Fruit fly (Drosophila melanogaster) whole organism, embryonic: Measurements from ENCODE around the gene fd96Cb.

Experiments used
- ATbp ChIP-seq: fragments of 200-800 bp; sonication (Bioruptor generic); optimal IDR thresholded peaks from 2 replicates; lab custom pipeline; 2017; ENCODE audit warnings: missing biosample characterization, mild to moderate bottlenecking, missing genetic modification characterization, missing genetic modification reagents
- Antp ChIP-seq: fragments of 200-800 bp; sonication (Bioruptor generic); optimal IDR thresholded peaks from 3 replicates; lab custom pipeline; 2016; ENCODE audit warnings: missing biosample characterization, missing genetic modification characterization
- BEAF-32 ChIP-seq: fragments of 200-800 bp; sonication (Bioruptor generic); optimal IDR thresholded peaks from 3 replicates; lab custom pipeline; 2017; ENCODE audit warnings: missing biosample characterization, missing genetic modification characterization, mild to moderate bottlenecking, moderate library complexity, missing genetic modification reagents
- CG10209 ChIP-seq: fragments of 200-800 bp; sonication (Bioruptor generic); optimal IDR thresholded peaks from 3 replicates; lab custom pipeline; 2017; ENCODE audit warnings: missing biosample characterization, mild to moderate bottlenecking, missing genetic modification characterization, missing genetic modification reagents
- CG1024 ChIP-seq: fragments of 200-800 bp; sonication (Bioruptor generic); IDR thresholded peaks from 2 replicates; pipeline ENCODE4 v1.3.6; 2022; ENCODE audit warnings: missing biosample characterization, missing genetic modification characterization
- CG10431 ChIP-seq: fragments of 200-800 bp; sonication (Bioruptor generic); optimal IDR thresholded peaks from 3 replicates; lab custom pipeline; 2018; ENCODE audit warnings: missing biosample characterization, mild to moderate bottlenecking, missing genetic modification characterization
- CG11085 ChIP-seq: fragments of 200-800 bp; sonication (Bioruptor generic); IDR thresholded peaks from 2 replicates; pipeline ENCODE4 v1.3.6; 2022; ENCODE audit warnings: missing biosample characterization, missing genetic modification characterization
- CG11560 ChIP-seq: fragments of 200-800 bp; sonication (Bioruptor generic); IDR thresholded peaks from 3 replicates; pipeline ENCODE4 v1.3.6; 2022; ENCODE audit warnings: missing biosample characterization, missing genetic modification characterization
- CG14667 ChIP-seq: fragments of 200-800 bp; sonication (Bioruptor generic); IDR thresholded peaks from 2 replicates; pipeline ENCODE4 v1.3.6; 2022; ENCODE audit warnings: missing biosample characterization, missing genetic modification characterization
- CG17186 ChIP-seq: fragments of 200-800 bp; sonication (Bioruptor generic); optimal IDR thresholded peaks from 3 replicates; lab custom pipeline; 2017; ENCODE audit warnings: missing biosample characterization, missing genetic modification reagents, missing genetic modification characterization
- CG17568 ChIP-seq: fragments of 200-800 bp; sonication (Bioruptor generic); optimal IDR thresholded peaks from 2 replicates; lab custom pipeline; 2018; ENCODE audit warnings: missing biosample characterization, mild to moderate bottlenecking, missing genetic modification characterization, moderate library complexity
- CG17802 ChIP-seq: fragments of 200-800 bp; sonication (Bioruptor generic); optimal IDR thresholded peaks from 2 replicates; lab custom pipeline; 2018; ENCODE audit warnings: missing biosample characterization, mild to moderate bottlenecking, missing genetic modification characterization, moderate library complexity
- CG18599 ChIP-seq: fragments of 200-800 bp; sonication (Bioruptor generic); optimal IDR thresholded peaks from 3 replicates; lab custom pipeline; 2017; ENCODE audit warnings: missing biosample characterization, missing genetic modification characterization, mild to moderate bottlenecking, moderate library complexity, missing genetic modification reagents
- CG2875 ChIP-seq: fragments of 200-800 bp; sonication (Bioruptor generic); optimal IDR thresholded peaks from 2 replicates; lab custom pipeline; 2017; ENCODE audit warnings: missing biosample characterization, mild to moderate bottlenecking, missing genetic modification characterization, missing genetic modification reagents
- CG31224 ChIP-seq: fragments of 200-800 bp; sonication (Bioruptor generic); IDR thresholded peaks from 2 replicates; pipeline ENCODE4 v1.3.6; 2022; ENCODE audit warnings: missing biosample characterization, missing genetic modification characterization
- CG3163 ChIP-seq: fragments of 200-800 bp; sonication (Bioruptor generic); optimal IDR thresholded peaks from 3 replicates; lab custom pipeline; 2016; ENCODE audit warnings: missing biosample characterization, missing genetic modification characterization
- CG33557 ChIP-seq: fragments of 200-800 bp; sonication (Bioruptor generic); optimal IDR thresholded peaks from 2 replicates; lab custom pipeline; 2019; ENCODE audit warnings: missing biosample characterization, mild to moderate bottlenecking, missing genetic modification characterization, moderate library complexity
- CG3838 ChIP-seq: fragments of 200-800 bp; sonication (Bioruptor generic); optimal IDR thresholded peaks from 3 replicates; lab custom pipeline; 2016; ENCODE audit warnings: missing biosample characterization, missing genetic modification characterization
- CG8359 ChIP-seq: fragments of 200-800 bp; sonication (Bioruptor generic); optimal IDR thresholded peaks from 2 replicates; lab custom pipeline; 2017; ENCODE audit warnings: missing biosample characterization, mild to moderate bottlenecking, missing genetic modification characterization, borderline replicate concordance
- CG9215 ChIP-seq: fragments of 200-800 bp; sonication (Bioruptor generic); IDR thresholded peaks from 2 replicates; pipeline ENCODE4 v1.3.6; 2022; ENCODE audit warnings: missing biosample characterization, missing genetic modification characterization
- Dbx ChIP-seq: fragments of 200-800 bp; sonication (Bioruptor generic); IDR thresholded peaks from 3 replicates; pipeline ENCODE4 v1.3.6; 2022; ENCODE audit warnings: missing biosample characterization, missing genetic modification characterization
- Dip2 ChIP-seq: fragments of 200-800 bp; sonication (Bioruptor generic); IDR thresholded peaks from 2 replicates; pipeline ENCODE4 v1.3.6; 2022; ENCODE audit warnings: missing biosample characterization, missing genetic modification characterization
- Elba2 ChIP-seq: fragments of 200-800 bp; sonication (Bioruptor generic); optimal IDR thresholded peaks from 3 replicates; lab custom pipeline; 2016; ENCODE audit warnings: missing biosample characterization, missing genetic modification characterization
- Fer2 ChIP-seq: fragments of 200-800 bp; sonication (Bioruptor generic); optimal IDR thresholded peaks from 2 replicates; lab custom pipeline; 2018; ENCODE audit warnings: missing biosample characterization, mild to moderate bottlenecking, missing genetic modification characterization, moderate library complexity
- HHEX ChIP-seq: fragments of 200-800 bp; sonication (Bioruptor generic); optimal IDR thresholded peaks from 3 replicates; lab custom pipeline; 2017; ENCODE audit warnings: missing biosample characterization, mild to moderate bottlenecking, missing genetic modification characterization, missing genetic modification reagents
- Hr39 ChIP-seq: fragments of >200 bp; optimal IDR thresholded peaks from 2 replicates; lab custom pipeline; 2017
- Kr ChIP-seq: fragments of 200-800 bp; sonication (Bioruptor generic); optimal IDR thresholded peaks from 2 replicates; lab custom pipeline; 2017; ENCODE audit warnings: missing biosample characterization, mild to moderate bottlenecking, missing genetic modification characterization
- Mad ChIP-seq: fragments of 200-800 bp; sonication (Bioruptor generic); optimal IDR thresholded peaks from 2 replicates; lab custom pipeline; 2016; ENCODE audit warnings: missing biosample characterization, missing genetic modification characterization
- Neu2 ChIP-seq: fragments of 200-800 bp; sonication (Bioruptor generic); optimal IDR thresholded peaks from 3 replicates; lab custom pipeline; 2016; ENCODE audit warnings: missing biosample characterization, missing genetic modification characterization, borderline replicate concordance
- Rx ChIP-seq: fragments of 200-800 bp; sonication (Bioruptor generic); IDR thresholded peaks from 2 replicates; pipeline ENCODE4 v1.3.6; 2022; ENCODE audit warnings: missing biosample characterization, missing genetic modification characterization
- Side ChIP-seq: fragments of 200-800 bp; sonication (Bioruptor generic); optimal IDR thresholded peaks from 2 replicates; lab custom pipeline; 2016; ENCODE audit warnings: missing biosample characterization, missing genetic modification characterization
- Sin3A ChIP-seq: fragments of >200 bp; optimal IDR thresholded peaks from 2 replicates; lab custom pipeline; 2018
- Sox102F ChIP-seq: fragments of 200-800 bp; sonication (Bioruptor generic); optimal IDR thresholded peaks from 2 replicates; lab custom pipeline; 2018; ENCODE audit warnings: missing biosample characterization, mild to moderate bottlenecking, missing genetic modification characterization, moderate library complexity
- Spps ChIP-seq: fragments of 200-800 bp; sonication (Bioruptor generic); optimal IDR thresholded peaks from 2 replicates; lab custom pipeline; 2018; ENCODE audit warnings: missing biosample characterization, mild to moderate bottlenecking, missing genetic modification characterization
- Sry-δ ChIP-seq: fragments of 200-800 bp; sonication (Bioruptor generic); optimal IDR thresholded peaks from 2 replicates; lab custom pipeline; 2016; ENCODE audit warnings: missing biosample characterization, missing genetic modification characterization
- aop ChIP-seq: fragments of 200-800 bp; sonication (Bioruptor generic); IDR thresholded peaks from 2 replicates; pipeline ENCODE4 v1.3.6; 2022; ENCODE audit warnings: missing biosample characterization, missing genetic modification characterization
- bab2 ChIP-seq: fragments of 200-800 bp; sonication (Bioruptor generic); optimal IDR thresholded peaks from 2 replicates; lab custom pipeline; 2016; ENCODE audit warnings: missing biosample characterization, missing genetic modification characterization
- cad ChIP-seq: fragments of >200 bp; optimal IDR thresholded peaks from 2 replicates; lab custom pipeline; 2017; ENCODE audit warnings: missing biosample characterization, missing genetic modification characterization
- dm ChIP-seq: fragments of 200-800 bp; sonication (Bioruptor generic); optimal IDR thresholded peaks from 3 replicates; lab custom pipeline; 2016; ENCODE audit warnings: missing biosample characterization, missing genetic modification characterization
- ewg ChIP-seq: fragments of 200-800 bp; sonication (Bioruptor generic); optimal IDR thresholded peaks from 3 replicates; lab custom pipeline; 2017; ENCODE audit warnings: mild to moderate bottlenecking, missing biosample characterization, missing genetic modification reagents, missing genetic modification characterization
- ftz-f1 ChIP-seq: fragments of 200-800 bp; sonication (Bioruptor generic); optimal IDR thresholded peaks from 2 replicates; lab custom pipeline; 2016; ENCODE audit warnings: missing biosample characterization, missing genetic modification characterization
- gt ChIP-seq: fragments of 200-800 bp; sonication (Bioruptor generic); IDR thresholded peaks from 2 replicates; pipeline ENCODE4 v1.3.6; 2022; ENCODE audit warnings: missing biosample characterization, missing genetic modification characterization
- hbn ChIP-seq: fragments of 200-800 bp; sonication (Bioruptor generic); IDR thresholded peaks from 2 replicates; pipeline ENCODE4 v1.3.6; 2022; ENCODE audit warnings: missing biosample characterization, missing genetic modification characterization; ENCODE audit not compliant: partially characterized antibody
- her ChIP-seq: fragments of 200-800 bp; sonication (Bioruptor generic); optimal IDR thresholded peaks from 2 replicates; lab custom pipeline; 2016; ENCODE audit warnings: missing biosample characterization, missing genetic modification characterization
- jing ChIP-seq: fragments of 200-800 bp; sonication (Bioruptor generic); optimal IDR thresholded peaks from 2 replicates; lab custom pipeline; 2018; ENCODE audit warnings: missing biosample characterization, mild to moderate bottlenecking, missing genetic modification characterization
- luna ChIP-seq: fragments of 200-800 bp; sonication (Bioruptor generic); optimal IDR thresholded peaks from 2 replicates; lab custom pipeline; 2016; ENCODE audit warnings: missing biosample characterization, missing genetic modification characterization
- nmo ChIP-seq: fragments of 200-800 bp; sonication (Bioruptor generic); optimal IDR thresholded peaks from 2 replicates; lab custom pipeline; 2018; ENCODE audit warnings: missing biosample characterization, mild to moderate bottlenecking, missing genetic modification characterization, moderate library complexity
- nom ChIP-seq: fragments of 200-800 bp; sonication (Bioruptor generic); optimal IDR thresholded peaks from 2 replicates; lab custom pipeline; 2017; ENCODE audit warnings: missing biosample characterization, missing genetic modification characterization, mild to moderate bottlenecking, moderate library complexity, missing genetic modification reagents
- pzg ChIP-seq: fragments of 200-800 bp; sonication (Bioruptor generic); optimal IDR thresholded peaks from 3 replicates; lab custom pipeline; 2018; ENCODE audit warnings: missing biosample characterization, mild to moderate bottlenecking, missing genetic modification characterization, moderate library complexity
- repo ChIP-seq: fragments of 200-800 bp; sonication (Bioruptor generic); optimal IDR thresholded peaks from 2 replicates; lab custom pipeline; 2016; ENCODE audit warnings: missing biosample characterization, missing genetic modification characterization
- sens ChIP-seq: fragments of 200-800 bp; sonication (Bioruptor generic); peaks from one replicate; lab custom pipeline; 2016; ENCODE audit warnings: missing biosample characterization, missing genetic modification characterization
- slbo ChIP-seq: fragments of 200-800 bp; sonication (Bioruptor generic); IDR thresholded peaks from 2 replicates; pipeline ENCODE4 v1.3.6; 2022; ENCODE audit warnings: missing biosample characterization, missing genetic modification characterization
- zfh1 ChIP-seq: fragments of 200-800 bp; sonication (Bioruptor generic); IDR thresholded peaks from 3 replicates; pipeline ENCODE4 v1.3.6; 2022; ENCODE audit warnings: missing biosample characterization, missing genetic modification characterization

Gene fd96Cb

DNA sequence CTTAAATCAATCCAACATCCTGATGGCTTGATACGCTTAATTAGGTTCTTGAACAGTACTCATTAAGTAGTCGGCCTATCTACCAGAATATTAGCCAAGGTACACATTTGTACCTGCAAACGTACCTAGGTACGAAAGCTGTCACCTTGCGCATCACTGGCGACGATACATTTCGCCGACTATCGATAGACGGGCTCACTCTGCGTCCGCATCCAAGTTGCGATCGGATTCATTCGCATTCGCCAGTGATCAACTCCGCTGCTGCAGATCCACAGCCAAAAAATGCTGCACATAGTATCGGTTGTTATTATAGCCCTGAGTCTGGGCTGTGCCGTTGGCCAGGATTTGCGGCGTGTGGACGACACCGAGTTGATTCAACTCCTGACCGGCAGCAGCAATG, 47.3 kb upstream of the fd96Cb start, which contains the start of gene CG11790 (continued):
- TF ChIP-seq hbn (GFP tag; lab: Robert Waterston, UW) (peak; percentile 73; the same call in 1 of the 2 replicates), Hr39 (no peak), ATbp (GFP tag; lab: Kevin White, UChicago) (no peak), Sry-δ (GFP tag; lab: Kevin White, UChicago) (peak; percentile 75), Antp (GFP tag; lab: Kevin White, UChicago) (no peak), Spps (tag; lab: Kevin White, UChicago) (no peak), HHEX (GFP tag; lab: Kevin White, UChicago) (no peak), CG8359 (no peak), nom (GFP tag; lab: Kevin White, UChicago) (peak; percentile 45), gt (no peak), CG17186 (GFP tag; lab: Kevin White, UChicago) (peak; percentile 18), Side (no peak), CG18599 (GFP tag; lab: Kevin White, UChicago) (no peak), Sox102F (GFP tag; lab: Kevin White, UChicago) (no peak), aop (GFP tag; lab: Robert Waterston, UW) (no peak), CG3163 (GFP tag; lab: Kevin White, UChicago) (no peak), Fer2 (tag; lab: Kevin White, UChicago) (no peak), CG10209 (no peak), her (GFP tag; lab: Kevin White, UChicago) (peak; percentile 55), Neu2 (GFP tag; lab: Kevin White, UChicago) (no peak), bab2 (GFP tag; lab: Kevin White, UChicago) (no peak), Kr (no peak), slbo (GFP tag; lab: Robert Waterston, UW) (no peak), Rx (GFP tag; lab: Robert Waterston, UW) (no peak), luna (no peak), sens (GFP tag; lab: Kevin White, UChicago) (no peak), ftz-f1 (GFP tag; lab: Kevin White, UChicago) (peak; percentile 69), Sin3A (lab: Kevin White, UChicago) (no peak), CG9215 (GFP tag; lab: Robert Waterston, UW) (no peak), ewg (GFP tag; lab: Kevin White, UChicago) (no peak), CG31224 (no peak), Dbx (no peak), CG14667 (no peak), CG2875 (no peak), CG33557 (GFP tag; lab: Kevin White, UChicago) (no peak), Dip2 (no peak), zfh1 (GFP tag; lab: Robert Waterston, UW) (no peak), repo (no peak), Mad (GFP tag; lab: Kevin White, UChicago) (no peak), dm (GFP tag; lab: Kevin White, UChicago) (no peak), CG3838 (GFP tag; lab: Kevin White, UChicago) (no peak), Elba2 (GFP tag; lab: Kevin White, UChicago) (no peak), nmo (GFP tag; lab: Kevin White, UChicago) (no peak), CG11085 (GFP tag; lab: Robert Waterston, UW) (no peak), BEAF-32 (GFP tag; lab: Kevin White, UChicago) (peak; percentile 74), CG17802 (tag; lab: Kevin White, UChicago) (no peak), CG17568 (no peak), cad (no peak), CG11560 (tag; lab: Robert Waterston, UW) (no peak), CG1024 (GFP tag; lab: Robert Waterston, UW) (no peak), pzg (GFP tag; lab: Kevin White, UChicago) (peak; percentile 63), CG10431 (no peak), jing (no peak)
